Fruit fly (Drosophila melanogaster) whole organism, embryonic: ENCODE measurements around the gene LysRS.

Source experiments
- ATbp ChIP-seq: fragments of 200-800 bp; sonication (Bioruptor generic); optimal IDR thresholded peaks from 2 replicates; lab custom pipeline; 2017; ENCODE audit warnings: missing biosample characterization, mild to moderate bottlenecking, missing genetic modification characterization, missing genetic modification reagents
- Ada2b ChIP-seq: fragments of 200-800 bp; sonication (Bioruptor generic); IDR thresholded peaks from 2 replicates; pipeline ENCODE4 v1.3.6; 2022; ENCODE audit warnings: missing biosample characterization, missing genetic modification characterization
- Aef1 ChIP-seq: fragments of 200-800 bp; sonication (Bioruptor generic); IDR thresholded peaks from 3 replicates; pipeline ENCODE4 v1.3.6; 2022; ENCODE audit warnings: missing biosample characterization, missing genetic modification characterization
- Bdp1 ChIP-seq: fragments of 200-800 bp; sonication (Bioruptor generic); optimal IDR thresholded peaks from 3 replicates; lab custom pipeline; 2016; ENCODE audit warnings: missing biosample characterization, missing genetic modification characterization
- CG11247 ChIP-seq: fragments of 200-800 bp; sonication (Bioruptor generic); IDR thresholded peaks from 2 replicates; pipeline ENCODE4 v1.3.6; 2022; ENCODE audit warnings: missing biosample characterization, missing genetic modification characterization
- CG12299 ChIP-seq: fragments of 200-800 bp; sonication (Bioruptor generic); optimal IDR thresholded peaks from 2 replicates; lab custom pipeline; 2018; ENCODE audit warnings: missing biosample characterization, mild to moderate bottlenecking, missing genetic modification characterization
- CG13424 ChIP-seq: fragments of 200-800 bp; sonication (Bioruptor generic); optimal IDR thresholded peaks from 2 replicates; lab custom pipeline; 2019; ENCODE audit warnings: missing biosample characterization, mild to moderate bottlenecking, missing genetic modification characterization, moderate library complexity
- CG15696 ChIP-seq: fragments of 200-800 bp; sonication (Bioruptor generic); optimal IDR thresholded peaks from 2 replicates; lab custom pipeline; 2019; ENCODE audit warnings: missing biosample characterization, mild to moderate bottlenecking, missing genetic modification characterization, moderate library complexity
- CG16815 ChIP-seq: fragments of 200-800 bp; sonication (Bioruptor generic); optimal IDR thresholded peaks from 3 replicates; lab custom pipeline; 2017; ENCODE audit warnings: missing biosample characterization, mild to moderate bottlenecking, missing genetic modification characterization
- CG17359 ChIP-seq: fragments of 200-800 bp; sonication (Bioruptor generic); optimal IDR thresholded peaks from 3 replicates; lab custom pipeline; 2018; ENCODE audit warnings: missing biosample characterization, mild to moderate bottlenecking, missing genetic modification characterization, moderate library complexity
- CG4282 ChIP-seq: fragments of 200-800 bp; sonication (Bioruptor generic); optimal IDR thresholded peaks from 2 replicates; lab custom pipeline; 2016; ENCODE audit warnings: missing biosample characterization, missing genetic modification characterization
- CG5245 ChIP-seq: fragments of 200-800 bp; sonication (Bioruptor generic); optimal IDR thresholded peaks from 3 replicates; lab custom pipeline; 2016; ENCODE audit warnings: missing biosample characterization, missing genetic modification characterization
- CG7839 ChIP-seq: fragments of 200-800 bp; sonication (Bioruptor generic); optimal IDR thresholded peaks from 3 replicates; lab custom pipeline; 2018; ENCODE audit warnings: missing biosample characterization, mild to moderate bottlenecking, missing genetic modification characterization, moderate library complexity
- CG8388 ChIP-seq: fragments of 200-800 bp; sonication (Bioruptor generic); optimal IDR thresholded peaks from 2 replicates; lab custom pipeline; 2019; ENCODE audit warnings: missing biosample characterization, mild to moderate bottlenecking, missing genetic modification characterization, moderate library complexity
- CG9609 ChIP-seq: fragments of 200-800 bp; sonication (Bioruptor generic); optimal IDR thresholded peaks from 3 replicates; lab custom pipeline; 2016; ENCODE audit warnings: missing biosample characterization, missing genetic modification characterization
- CG9876 ChIP-seq: fragments of 200-800 bp; sonication (Bioruptor generic); optimal IDR thresholded peaks from 2 replicates; lab custom pipeline; 2016; ENCODE audit warnings: missing biosample characterization, missing genetic modification characterization
- CTCF ChIP-seq: fragments of 200-800 bp; sonication (Bioruptor generic); optimal IDR thresholded peaks from 2 replicates; lab custom pipeline; 2017; ENCODE audit warnings: missing biosample characterization, mild to moderate bottlenecking, missing genetic modification characterization, moderate library complexity
- E2f1 ChIP-seq: fragments of 200-800 bp; sonication (Bioruptor generic); IDR thresholded peaks from 2 replicates; pipeline ENCODE4 v1.3.6; 2022; ENCODE audit warnings: missing biosample characterization, missing genetic modification characterization
- Fer2 ChIP-seq: fragments of 200-800 bp; sonication (Bioruptor generic); optimal IDR thresholded peaks from 2 replicates; lab custom pipeline; 2018; ENCODE audit warnings: missing biosample characterization, mild to moderate bottlenecking, missing genetic modification characterization, moderate library complexity
- Gsc ChIP-seq: fragments of 200-800 bp; sonication (Bioruptor generic); IDR thresholded peaks from 2 replicates; pipeline ENCODE4 v1.3.6; 2022; ENCODE audit warnings: missing biosample characterization, missing genetic modification characterization
- Hr3 ChIP-seq: fragments of 200-800 bp; sonication (Bioruptor generic); optimal IDR thresholded peaks from 3 replicates; lab custom pipeline; 2016; ENCODE audit warnings: missing biosample characterization, missing genetic modification characterization
- Lpt ChIP-seq: fragments of >200 bp; optimal IDR thresholded peaks from 2 replicates; lab custom pipeline; 2018; ENCODE audit warnings: missing biosample characterization, missing genetic modification characterization
- MTF-1 ChIP-seq: fragments of 200-800 bp; sonication (Bioruptor generic); optimal IDR thresholded peaks from 2 replicates; lab custom pipeline; 2018; ENCODE audit warnings: missing biosample characterization, mild to moderate bottlenecking, missing genetic modification characterization, borderline replicate concordance
- Meics ChIP-seq: fragments of 200-800 bp; sonication (Bioruptor generic); optimal IDR thresholded peaks from 2 replicates; lab custom pipeline; 2017; ENCODE audit warnings: missing biosample characterization, mild to moderate bottlenecking, missing genetic modification characterization
- Mes4 ChIP-seq: fragments of 200-800 bp; sonication (Bioruptor generic); optimal IDR thresholded peaks from 2 replicates; lab custom pipeline; 2016; ENCODE audit warnings: missing biosample characterization, missing genetic modification characterization
- NFAT ChIP-seq: fragments of 200-800 bp; sonication (Bioruptor generic); IDR thresholded peaks from 2 replicates; pipeline ENCODE4 v1.3.6; 2022; ENCODE audit warnings: missing biosample characterization, missing genetic modification characterization
- Scr ChIP-seq: fragments of 200-800 bp; sonication (Bioruptor generic); IDR thresholded peaks from 2 replicates; pipeline ENCODE4 v1.3.6; 2022; ENCODE audit warnings: missing biosample characterization, missing genetic modification characterization; ENCODE audit not compliant: partially characterized antibody
- Side ChIP-seq: fragments of 200-800 bp; sonication (Bioruptor generic); optimal IDR thresholded peaks from 2 replicates; lab custom pipeline; 2016; ENCODE audit warnings: missing biosample characterization, missing genetic modification characterization
- Sox100B ChIP-seq: fragments of 200-800 bp; sonication (Bioruptor generic); optimal IDR thresholded peaks from 3 replicates; lab custom pipeline; 2018; ENCODE audit warnings: missing biosample characterization, mild to moderate bottlenecking, missing genetic modification characterization
- Sox102F ChIP-seq: fragments of 200-800 bp; sonication (Bioruptor generic); optimal IDR thresholded peaks from 2 replicates; lab custom pipeline; 2018; ENCODE audit warnings: missing biosample characterization, mild to moderate bottlenecking, missing genetic modification characterization, moderate library complexity
- Usf ChIP-seq: fragments of 200-800 bp; sonication (Bioruptor generic); optimal IDR thresholded peaks from 2 replicates; lab custom pipeline; 2017; ENCODE audit warnings: missing genotype, missing biosample characterization, missing genetic modification characterization
- abd-A ChIP-seq: fragments of 200-800 bp; sonication (Bioruptor generic); optimal IDR thresholded peaks from 3 replicates; lab custom pipeline; 2019; ENCODE audit warnings: missing biosample characterization, mild to moderate bottlenecking, missing genetic modification characterization, moderate library complexity
- ap ChIP-seq: fragments of 200-800 bp; sonication (Bioruptor generic); IDR thresholded peaks from 2 replicates; pipeline ENCODE4 v1.3.6; 2022; ENCODE audit warnings: missing biosample characterization, missing genetic modification characterization
- bab2 ChIP-seq: fragments of 200-800 bp; sonication (Bioruptor generic); optimal IDR thresholded peaks from 2 replicates; lab custom pipeline; 2016; ENCODE audit warnings: missing biosample characterization, missing genetic modification characterization
- chn ChIP-seq: fragments of 200-800 bp; sonication (Bioruptor generic); optimal IDR thresholded peaks from 2 replicates; lab custom pipeline; 2016; ENCODE audit warnings: missing biosample characterization, missing genetic modification characterization
- croc ChIP-seq: fragments of 200-800 bp; sonication (Bioruptor generic); conservative IDR thresholded peaks from 3 replicates; pipeline ENCODE4 v1.3.6; 2022; ENCODE audit warnings: missing biosample characterization, missing genetic modification characterization
- dimm ChIP-seq: fragments of 200-800 bp; sonication (Bioruptor generic); IDR thresholded peaks from 2 replicates; pipeline ENCODE4 v1.3.6; 2022; ENCODE audit warnings: missing biosample characterization, missing genetic modification characterization
- exex ChIP-seq: fragments of 200-800 bp; sonication (Bioruptor generic); optimal IDR thresholded peaks from 4 replicates; lab custom pipeline; 2018; ENCODE audit warnings: missing biosample characterization, mild to moderate bottlenecking, missing genetic modification characterization, moderate library complexity
- eyg ChIP-seq: fragments of 200-800 bp; sonication (Bioruptor generic); optimal IDR thresholded peaks from 3 replicates; lab custom pipeline; 2016; ENCODE audit warnings: missing biosample characterization, missing genetic modification characterization
- ham ChIP-seq: fragments of 200-800 bp; sonication (Bioruptor generic); IDR thresholded peaks from 2 replicates; pipeline ENCODE4 v1.3.6; 2022; ENCODE audit warnings: missing biosample characterization, missing genetic modification characterization
- lov ChIP-seq, 2 experiments: fragments of 200-800 bp in 1 of 2; fragments of >200 bp in 1 of 2; sonication (Bioruptor generic) in 1 of 2; IDR thresholded peaks in 1 of 2; optimal IDR thresholded peaks in 1 of 2; 2 replicates in 1 of 2; 3 replicates in 1 of 2; pipeline versions ENCODE4 v1.3.6 to Lab custom; 2017 to 2022; ENCODE audit warnings: missing biosample characterization in 1 of 2, missing genetic modification characterization in 1 of 2
- mam ChIP-seq: fragments of 200-800 bp; sonication (Bioruptor generic); optimal IDR thresholded peaks from 3 replicates; lab custom pipeline; 2016; ENCODE audit warnings: missing biosample characterization, missing genetic modification characterization
- nerfin-1 ChIP-seq: fragments of 200-800 bp; sonication (Bioruptor generic); optimal IDR thresholded peaks from 3 replicates; lab custom pipeline; 2019; ENCODE audit warnings: missing biosample characterization, mild to moderate bottlenecking, missing genetic modification characterization, moderate library complexity
- nmo ChIP-seq: fragments of 200-800 bp; sonication (Bioruptor generic); optimal IDR thresholded peaks from 2 replicates; lab custom pipeline; 2018; ENCODE audit warnings: missing biosample characterization, mild to moderate bottlenecking, missing genetic modification characterization, moderate library complexity
- sqz ChIP-seq: fragments of 200-800 bp; sonication (Bioruptor generic); optimal IDR thresholded peaks from 3 replicates; lab custom pipeline; 2018; ENCODE audit warnings: missing biosample characterization, mild to moderate bottlenecking, missing genetic modification characterization
- sr ChIP-seq: fragments of 200-800 bp; sonication (Bioruptor generic); IDR thresholded peaks from 3 replicates; pipeline ENCODE4 v1.3.6; 2022; ENCODE audit warnings: missing biosample characterization, missing genetic modification characterization
- tin ChIP-seq: fragments of 200-800 bp; sonication (Bioruptor generic); optimal IDR thresholded peaks from 3 replicates; lab custom pipeline; 2016; ENCODE audit warnings: missing biosample characterization, missing genetic modification characterization
- trh ChIP-seq: fragments of 200-800 bp; sonication (Bioruptor generic); optimal IDR thresholded peaks from 2 replicates; lab custom pipeline; 2016; ENCODE audit warnings: missing biosample characterization, missing genetic modification characterization
- z ChIP-seq: fragments of 200-800 bp; sonication (Bioruptor generic); IDR thresholded peaks from 3 replicates; pipeline ENCODE4 v1.3.6; 2022; ENCODE audit warnings: missing biosample characterization, missing genetic modification characterization

The LysRS gene

dm6 chrX:9650757-9651594, 42.3 kb upstream of the LysRS start (continued):
- peak; percentile 24 for TF ChIP-seq Fer2 (tag; lab: Kevin White, UChicago)
- peak; percentile 86 for TF ChIP-seq trh (GFP tag; lab: Kevin White, UChicago)
- TF ChIP-seq Side (GFP tag; lab: Kevin White, UChicago): peak; percentile 95
- peak; percentile 96 for TF ChIP-seq Mes4
- peak; percentile 88 for TF ChIP-seq nerfin-1
- no peak for TF ChIP-seq lov (optimal IDR thresholded peaks at IDR 0.05; lab: Kevin White, UChicago)
- TF ChIP-seq lov (GFP tag; IDR thresholded peaks at IDR 0.05; lab: Robert Waterston, UW): peak; percentile 97
- TF ChIP-seq mam (GFP tag; lab: Kevin White, UChicago): peak; percentile 84
- TF ChIP-seq CG11247: peak; percentile 91
- peak; percentile 92 for TF ChIP-seq CG9876 (GFP tag; lab: Kevin White, UChicago)
- TF ChIP-seq Scr (GFP tag; lab: Robert Waterston, UW): no peak
- TF ChIP-seq abd-A (tag; lab: Kevin White, UChicago): peak; percentile 30
- TF ChIP-seq CG17359 (tag; lab: Kevin White, UChicago): peak; percentile 95
- peak; percentile 68 for TF ChIP-seq ham (GFP tag; lab: Robert Waterston, UW)
- peak; percentile 93 for TF ChIP-seq CG13424 (tag; lab: Kevin White, UChicago)
- peak; percentile 90 for TF ChIP-seq Hr3 (GFP tag; lab: Kevin White, UChicago)
- peak; percentile 84 for TF ChIP-seq eyg (GFP tag; lab: Kevin White, UChicago)
- TF ChIP-seq Lpt (GFP tag; lab: Kevin White, UChicago): no peak
- TF ChIP-seq CG16815 (GFP tag; lab: Kevin White, UChicago): peak; percentile 92
- peak; percentile 80 for TF ChIP-seq CG12299 (tag; lab: Kevin White, UChicago)
- peak; percentile 96 for TF ChIP-seq chn (GFP tag; lab: Kevin White, UChicago)
- peak; percentile 95 for TF ChIP-seq ap (GFP tag; lab: Robert Waterston, UW)
- peak; percentile 96 for TF ChIP-seq CG8388 (GFP tag; lab: Kevin White, UChicago)
- peak; percentile 93 for TF ChIP-seq CG7839 (tag; lab: Kevin White, UChicago)
- peak; percentile 93 for TF ChIP-seq bab2
- TF ChIP-seq exex: peak; percentile 17
- peak; percentile 78 for TF ChIP-seq CG15696
- peak; percentile 44 for TF ChIP-seq CTCF
- TF ChIP-seq nmo (GFP tag; lab: Kevin White, UChicago): peak; percentile 94
- peak; percentile 95 for TF ChIP-seq croc (GFP tag; lab: Robert Waterston, UW)
- peak; percentile 92 for TF ChIP-seq sr (GFP tag; lab: Robert Waterston, UW)
- peak; percentile 93 for TF ChIP-seq CG9609 (GFP tag; lab: Kevin White, UChicago)
- peak; percentile 93 for TF ChIP-seq CG4282 (GFP tag; lab: Kevin White, UChicago)
- TF ChIP-seq NFAT (GFP tag; lab: Robert Waterston, UW): peak; percentile 85
- peak; percentile 72; the same call in 1 of the 3 replicates for TF ChIP-seq z (GFP tag; lab: Robert Waterston, UW)
- peak; percentile 90 for TF ChIP-seq Gsc
- peak; percentile 85 for TF ChIP-seq Bdp1 (GFP tag; lab: Kevin White, UChicago)
- TF ChIP-seq Ada2b: peak; percentile 94
- peak; percentile 96 for TF ChIP-seq ATbp
- peak; percentile 70 for TF ChIP-seq sqz (GFP tag; lab: Kevin White, UChicago)
- TF ChIP-seq Aef1: peak; percentile 92
- TF ChIP-seq CG5245 (GFP tag; lab: Kevin White, UChicago): peak; percentile 92
- peak; percentile 92 for TF ChIP-seq dimm (GFP tag; lab: Robert Waterston, UW)
- peak; percentile 83 for TF ChIP-seq Usf (GFP tag; lab: Kevin White, UChicago)
- peak; percentile 89 for TF ChIP-seq Sox100B (GFP tag; lab: Kevin White, UChicago)
- peak; percentile 95 for TF ChIP-seq Sox102F (GFP tag; lab: Kevin White, UChicago)
- peak; percentile 95 for TF ChIP-seq tin (GFP tag; lab: Kevin White, UChicago)
- TF ChIP-seq E2f1 (GFP tag; lab: Robert Waterston, UW): peak; percentile 96
- peak; percentile 87 for TF ChIP-seq Meics (GFP tag; lab: Kevin White, UChicago)
- peak; percentile 86 for TF ChIP-seq MTF-1 (GFP tag; lab: Kevin White, UChicago)
